Worm (Caenorhabditis elegans) whole organism, L1 larva: Measurements from ENCODE around the gene par-1.

ENCODE experiments used
- ama-1 ChIP-seq: fragments of 150-350 bp; optimal IDR thresholded peaks from 2 replicates; lab custom pipeline; 2014
- ces-1 ChIP-seq: fragments of 150-350 bp; optimal IDR thresholded peaks from 2 replicates; lab custom pipeline; 2014; ENCODE audit warnings: missing biosample characterization, missing genetic modification reagents, missing genetic modification characterization
- efl-1 ChIP-seq, 4 experiments: fragments of 150-350 bp; optimal IDR thresholded peaks in 3 of 4; peaks in 1 of 4; 1 replicate in 1 of 4; 2 replicates in 3 of 4; lab custom pipeline; 2014; ENCODE audit warnings: missing biosample characterization in 2 of 4, missing genetic modification characterization in 2 of 4, missing genetic modification reagents in 2 of 4
- grh-1 ChIP-seq: fragments of 200-800 bp; sonication (Bioruptor generic); IDR thresholded peaks from 2 replicates; pipeline ENCODE4 v1.3.6; 2022; ENCODE audit warnings: missing genetic modification reagents, missing genetic modification characterization, missing compliant biosample characterization
- lin-15B ChIP-seq: fragments of 150-350 bp; sonication (generic microtip); optimal IDR thresholded peaks from 3 replicates; lab custom pipeline; 2014; ENCODE audit warnings: missing biosample characterization, missing genetic modification characterization
- lsy-2 ChIP-seq, 2 experiments: fragments of 150-350 bp; optimal IDR thresholded peaks; 2 replicates each; lab custom pipeline; 2014; ENCODE audit warnings: missing biosample characterization in 2 of 2, missing genetic modification characterization in 2 of 2
- nhr-28 ChIP-seq: fragments of 150-350 bp; optimal IDR thresholded peaks from 2 replicates; lab custom pipeline; 2014; ENCODE audit warnings: missing biosample characterization, missing genetic modification characterization
- skn-1 ChIP-seq: fragments of 150-350 bp; optimal IDR thresholded peaks from 2 replicates; lab custom pipeline; 2014; ENCODE audit warnings: missing biosample characterization, missing genetic modification characterization
- sox-4 ChIP-seq: sonication (generic microtip); optimal IDR thresholded peaks from 2 replicates; lab custom pipeline; 2016; ENCODE audit warnings: missing genetic modification characterization, missing compliant biosample characterization
- unc-86 ChIP-seq: sonication (generic microtip); optimal IDR thresholded peaks from 2 replicates; lab custom pipeline; 2016; ENCODE audit warnings: missing genetic modification characterization, missing compliant biosample characterization
- zag-1 ChIP-seq: fragments of 150-350 bp; optimal IDR thresholded peaks from 2 replicates; lab custom pipeline; 2014; ENCODE audit warnings: missing biosample characterization, missing genetic modification characterization

ce11 chrV:14179947-14180346 lies 34.8 kb upstream of the par-1 start, which contains the start of gene ZC376.8:
- no peak for TF ChIP-seq ama-1 (lab: Kevin White, UChicago)
- no peak for TF ChIP-seq sox-4 (tag; lab: Kevin White, UChicago)
- no peak for TF ChIP-seq efl-1 (optimal IDR thresholded peaks at IDR 0.05; lab: Kevin White, UChicago)
- TF ChIP-seq efl-1 (GFP tag; optimal IDR thresholded peaks at IDR 0.05 in 1 of 2; lab: Kevin White, UChicago): no peak
- no peak for TF ChIP-seq unc-86 (tag; lab: Kevin White, UChicago)
- TF ChIP-seq skn-1 (tag; lab: Kevin White, UChicago): no peak
- TF ChIP-seq lsy-2 (tag; optimal IDR thresholded peaks at IDR 0.05; lab: Kevin White, UChicago): no peak
- TF ChIP-seq zag-1 (tag; lab: Kevin White, UChicago): no peak
- TF ChIP-seq grh-1 (GFP tag; lab: Robert Waterston, UW): no peak
- TF ChIP-seq nhr-28 (tag; lab: Kevin White, UChicago): no peak
- no peak for TF ChIP-seq ces-1 (GFP tag; lab: Kevin White, UChicago)
- no peak for TF ChIP-seq lin-15B (tag; lab: Kevin White, UChicago)
